Worm (Caenorhabditis elegans) whole organism, L3 larva: ENCODE data around the gene fbxa-64.

Experiments used
- elt-3 ChIP-seq, 3 experiments: fragments of 150-350 bp in 1 of 3; sonication (generic microtip) in 2 of 3; optimal IDR thresholded peaks; 2 replicates in 2 of 3; 4 replicates in 1 of 3; lab custom pipeline; 2014 to 2017; ENCODE audit warnings: missing biosample characterization in 3 of 3, missing genetic modification characterization in 3 of 3
- lin-39 ChIP-seq: fragments of 150-350 bp; optimal IDR thresholded peaks from 2 replicates; lab custom pipeline; 2018; ENCODE audit warnings: missing biosample characterization, missing genetic modification reagents, missing genetic modification characterization
- skn-1 ChIP-seq: fragments of 150-350 bp; optimal IDR thresholded peaks from 2 replicates; lab custom pipeline; 2014; ENCODE audit warnings: missing biosample characterization, missing genetic modification characterization

- TF ChIP-seq elt-3 (tag; optimal IDR thresholded peaks at IDR 0.05; lab: Kevin White, UChicago) (no peak), lin-39 (tag; lab: Kevin White, UChicago) (no peak), skn-1 (tag; lab: Kevin White, UChicago) (no peak)
Measured at ce11 chrV:3288134-3288533, 10.2 kb upstream of the fbxa-64 start.
